Fruit fly (Drosophila melanogaster): ENCODE measurements around the gene CG42327.

Gene CG42327

dm6 chr3R:11619709-11620409 lies 36.1 kb upstream of the CG42327 start, which contains the start of the genes Jupiter and CG14710:
Gene Jupiter (minus strand): TSS chr3R:11619906.
Gene CG14710 (plus strand): TSS chr3R:11620090.
- TF ChIP-seq tin (GFP tag; optimal IDR thresholded peaks at IDR 0.05) = peak; percentile 79
- TF ChIP-seq amos (GFP tag; IDR thresholded peaks at IDR 0.05; ENCODE audit: partially characterized antibody) = peak; percentile 23; the same call in 1 of the 2 replicates
- TF ChIP-seq CG33213 (GFP tag; optimal IDR thresholded peaks at IDR 0.05) = peak; percentile 97
- no peak for TF ChIP-seq inv (GFP tag; IDR thresholded peaks at IDR 0.05; ENCODE audit: partially characterized antibody)
- TF ChIP-seq CG14441 (GFP tag; IDR thresholded peaks at IDR 0.05) = peak; percentile 66
- TF ChIP-seq stwl (tag; optimal IDR thresholded peaks at IDR 0.05) = peak; percentile 82
- no peak for TF ChIP-seq CG9437 (GFP tag; optimal IDR thresholded peaks at IDR 0.05)
- TF ChIP-seq Ets97D (GFP tag; optimal IDR thresholded peaks at IDR 0.05) = peak; percentile 93
- TF ChIP-seq Fer2 (tag; optimal IDR thresholded peaks at IDR 0.05) = peak; percentile 41
- no peak for TF ChIP-seq nau (GFP tag; optimal IDR thresholded peaks at IDR 0.05)
- TF ChIP-seq CG12744 (GFP tag; optimal IDR thresholded peaks at IDR 0.05) = peak; percentile 58
- no peak for TF ChIP-seq CG6175 (GFP tag; IDR thresholded peaks at IDR 0.05)
- no peak for TF ChIP-seq ATbp (GFP tag; optimal IDR thresholded peaks at IDR 0.05)
- peak; percentile 39 for TF ChIP-seq pfk (GFP tag; optimal IDR thresholded peaks at IDR 0.05)
- TF ChIP-seq Dp (GFP tag; optimal IDR thresholded peaks at IDR 0.05) = peak; percentile 85
- 0 out of 2 replicates have a peak, but pooled peaks have one; percentile 31 for TF ChIP-seq CG31441 (GFP tag; IDR thresholded peaks at IDR 0.05)
- TF ChIP-seq CG10565 (GFP tag; optimal IDR thresholded peaks at IDR 0.05) = no peak
- TF ChIP-seq CTCF (GFP tag; optimal IDR thresholded peaks at IDR 0.05) = peak; percentile 43
- TF ChIP-seq rib (GFP tag; IDR thresholded peaks at IDR 0.05) = 0 out of 2 replicates have a peak, but pooled peaks have one; percentile 49
- TF ChIP-seq bbx (GFP tag; IDR thresholded peaks at IDR 0.05; ENCODE audit: partially characterized antibody) = 0 out of 2 replicates have a peak, but pooled peaks have one; percentile 17
- TF ChIP-seq NC2β (GFP tag; optimal IDR thresholded peaks at IDR 0.05) = peak; percentile 87
- peak; percentile 48 for TF ChIP-seq Abd-B (GFP tag; optimal IDR thresholded peaks at IDR 0.05)
- peak; percentile 27 for TF ChIP-seq exex (tag; optimal IDR thresholded peaks at IDR 0.05)
- peak; percentile 86 for TF ChIP-seq CG8944 (GFP tag; optimal IDR thresholded peaks at IDR 0.05)
- no peak for TF ChIP-seq CG6854 (GFP tag; optimal IDR thresholded peaks at IDR 0.05)
- peak; percentile 89 for TF ChIP-seq Rfx (GFP tag; IDR thresholded peaks at IDR 0.05)
- TF ChIP-seq Hmr (GFP tag; optimal IDR thresholded peaks at IDR 0.05) = peak; percentile 86
- no peak for TF ChIP-seq CG11560 (tag; IDR thresholded peaks at IDR 0.05)
- peak; percentile 86 for TF ChIP-seq bab2 (GFP tag; optimal IDR thresholded peaks at IDR 0.05)
- peak; percentile 60 for TF ChIP-seq NfI (GFP tag; optimal IDR thresholded peaks at IDR 0.05)
- no peak for TF ChIP-seq sqz (GFP tag; optimal IDR thresholded peaks at IDR 0.05)
- TF ChIP-seq CG5245 (GFP tag; optimal IDR thresholded peaks at IDR 0.05) = peak; percentile 31
- TF ChIP-seq CG1792 (GFP tag; optimal IDR thresholded peaks at IDR 0.05) = peak; percentile 62
- no peak; the same call in 2 of the 3 replicates for TF ChIP-seq B-H1 (GFP tag; IDR thresholded peaks at IDR 0.05)
- peak; percentile 96 for TF ChIP-seq HmgD (GFP tag; optimal IDR thresholded peaks at IDR 0.05)
- TF ChIP-seq H15 (GFP tag; IDR thresholded peaks at IDR 0.05) = peak; percentile 66; the same call in 2 of the 3 replicates
- TF ChIP-seq gce (GFP tag; IDR thresholded peaks at IDR 0.05) = 0 out of 3 replicates have a peak, but pooled peaks have one; percentile 41
- TF ChIP-seq chif (GFP tag; optimal IDR thresholded peaks at IDR 0.05) = peak; percentile 68 to 77
- TF ChIP-seq CG2120 (GFP tag; optimal IDR thresholded peaks at IDR 0.05) = peak; percentile 90
- TF ChIP-seq Hr78 (GFP tag; optimal IDR thresholded peaks at IDR 0.05) = no peak
- TF ChIP-seq Mad (GFP tag; optimal IDR thresholded peaks at IDR 0.05) = peak; percentile 80
- TF ChIP-seq Dll (GFP tag; IDR thresholded peaks at IDR 0.05; ENCODE audit: partially characterized antibody) = peak; percentile 40; the same call in 1 of the 4 replicates
- 0 out of 2 replicates have a peak, but pooled peaks have one; percentile 18 for TF ChIP-seq CG10959 (GFP tag; IDR thresholded peaks at IDR 0.05)
- peak; percentile 43 for TF ChIP-seq twi (tag; optimal IDR thresholded peaks at IDR 0.05)
- no peak for TF ChIP-seq eve (GFP tag; optimal IDR thresholded peaks at IDR 0.05)
- peak; percentile 43 for TF ChIP-seq CG6689 (GFP tag; IDR thresholded peaks at IDR 0.05)
- peak; percentile 69 for TF ChIP-seq sug (tag; optimal IDR thresholded peaks at IDR 0.05)
- no peak for TF ChIP-seq sim (GFP tag; IDR thresholded peaks at IDR 0.05)
- TF ChIP-seq CG7372 (GFP tag; IDR thresholded peaks at IDR 0.05) = no peak
- no peak for TF ChIP-seq yki (optimal IDR thresholded peaks at IDR 0.05)
